Worm (Caenorhabditis elegans) whole organism, late embryonic: ENCODE results near the gene F21H7.2.

Experiments
- C08G9.2 ChIP-seq: sonication (generic microtip); optimal IDR thresholded peaks from 2 replicates; lab custom pipeline; 2016; ENCODE audit warnings: mild to moderate bottlenecking, missing genetic modification characterization, moderate library complexity, missing compliant biosample characterization
- C38D4.7 ChIP-seq: fragments of 200-800 bp; sonication (Bioruptor generic); optimal IDR thresholded peaks from 2 replicates; lab custom pipeline; 2018; ENCODE audit warnings: mild to moderate bottlenecking, missing genetic modification characterization, moderate library complexity, missing compliant biosample characterization
- Y22D7AL.16 ChIP-seq: sonication (generic microtip); optimal IDR thresholded peaks from 2 replicates; lab custom pipeline; 2016; ENCODE audit warnings: missing genetic modification characterization, missing compliant biosample characterization
- ceh-18 ChIP-seq: sonication (generic microtip); optimal IDR thresholded peaks from 2 replicates; lab custom pipeline; 2016; ENCODE audit warnings: missing genetic modification characterization, missing compliant biosample characterization
- ceh-19 ChIP-seq: fragments of 200-800 bp; sonication (Bioruptor generic); optimal IDR thresholded peaks from 2 replicates; lab custom pipeline; 2018; ENCODE audit warnings: mild to moderate bottlenecking, missing genetic modification characterization, missing compliant biosample characterization
- ceh-22 ChIP-seq: sonication (generic microtip); optimal IDR thresholded peaks from 2 replicates; lab custom pipeline; 2017; ENCODE audit warnings: missing biosample characterization, missing genetic modification characterization
- ceh-6 ChIP-seq: fragments of 200-800 bp; sonication (Bioruptor generic); optimal IDR thresholded peaks from 2 replicates; lab custom pipeline; 2018; ENCODE audit warnings: mild to moderate bottlenecking, missing genetic modification characterization, missing compliant biosample characterization
- che-1 ChIP-seq: sonication (generic microtip); optimal IDR thresholded peaks from 2 replicates; lab custom pipeline; 2016; ENCODE audit warnings: mild to moderate bottlenecking, missing genetic modification characterization, missing compliant biosample characterization
- dmd-4 ChIP-seq: sonication (generic microtip); optimal IDR thresholded peaks from 2 replicates; lab custom pipeline; 2016; ENCODE audit warnings: borderline replicate concordance, missing genetic modification characterization, missing compliant biosample characterization
- dve-1 ChIP-seq: sonication (generic microtip); optimal IDR thresholded peaks from 2 replicates; lab custom pipeline; 2017; ENCODE audit warnings: antibody characterized with exemption, mild to moderate bottlenecking, missing genetic modification characterization, missing compliant biosample characterization
- elt-2 ChIP-seq: sonication (generic microtip); optimal IDR thresholded peaks from 2 replicates; lab custom pipeline; 2016; ENCODE audit warnings: missing genetic modification reagents, missing genetic modification characterization, missing compliant biosample characterization
- elt-4 ChIP-seq: sonication (generic microtip); optimal IDR thresholded peaks from 2 replicates; lab custom pipeline; 2016; ENCODE audit warnings: missing genetic modification characterization, missing compliant biosample characterization
- ets-4 ChIP-seq: sonication (generic microtip); optimal IDR thresholded peaks from 2 replicates; lab custom pipeline; 2016; ENCODE audit warnings: missing genetic modification characterization, missing compliant biosample characterization
- eyg-1 ChIP-seq: sonication (generic microtip); optimal IDR thresholded peaks from 2 replicates; lab custom pipeline; 2016; ENCODE audit warnings: missing genotype, missing genetic modification characterization, missing compliant biosample characterization
- fax-1 ChIP-seq: sonication (generic microtip); optimal IDR thresholded peaks from 2 replicates; lab custom pipeline; 2016; ENCODE audit warnings: missing genotype, missing genetic modification characterization, missing compliant biosample characterization
- fkh-6 ChIP-seq: sonication (generic microtip); optimal IDR thresholded peaks from 2 replicates; lab custom pipeline; 2016; ENCODE audit warnings: missing genetic modification characterization, missing compliant biosample characterization
- gmeb-2 ChIP-seq: sonication (generic microtip); optimal IDR thresholded peaks from 2 replicates; lab custom pipeline; 2016; ENCODE audit warnings: missing genetic modification characterization, inconsistent platforms, missing compliant biosample characterization
- hlh-13 ChIP-seq: fragments of 200-800 bp; sonication (Bioruptor generic); optimal IDR thresholded peaks from 2 replicates; lab custom pipeline; 2018; ENCODE audit warnings: mild to moderate bottlenecking, missing genetic modification characterization, missing compliant biosample characterization
- hlh-15 ChIP-seq: sonication (generic microtip); optimal IDR thresholded peaks from 2 replicates; lab custom pipeline; 2016; ENCODE audit warnings: missing genetic modification characterization, missing compliant biosample characterization
- hlh-30 ChIP-seq: sonication (generic microtip); optimal IDR thresholded peaks from 2 replicates; lab custom pipeline; 2017; ENCODE audit warnings: antibody characterized with exemption, missing genetic modification characterization, missing compliant biosample characterization; ENCODE audit not compliant: insufficient read depth
- hlh-8 ChIP-seq: sonication (generic microtip); optimal IDR thresholded peaks from 2 replicates; lab custom pipeline; 2016; ENCODE audit warnings: missing genotype, missing genetic modification characterization, missing compliant biosample characterization
- lim-6 ChIP-seq: sonication (generic microtip); optimal IDR thresholded peaks from 2 replicates; lab custom pipeline; 2016; ENCODE audit warnings: missing genetic modification characterization, missing compliant biosample characterization
- madf-2 ChIP-seq: sonication (generic microtip); optimal IDR thresholded peaks from 2 replicates; lab custom pipeline; 2017; ENCODE audit warnings: missing genetic modification characterization, missing compliant biosample characterization
- mec-3 ChIP-seq: sonication (generic microtip); optimal IDR thresholded peaks from 2 replicates; lab custom pipeline; 2016; ENCODE audit warnings: borderline replicate concordance, missing genetic modification characterization, missing compliant biosample characterization
- nhr-11 ChIP-seq: fragments of 150-350 bp; optimal IDR thresholded peaks from 2 replicates; lab custom pipeline; 2014; ENCODE audit warnings: missing biosample characterization, missing genetic modification characterization
- pag-3 ChIP-seq: sonication (generic microtip); optimal IDR thresholded peaks from 2 replicates; lab custom pipeline; 2016; ENCODE audit warnings: missing compliant biosample characterization, missing genetic modification characterization, borderline replicate concordance
- pat-9 ChIP-seq: fragments of 200-800 bp; sonication (Bioruptor generic); optimal IDR thresholded peaks from 2 replicates; lab custom pipeline; 2018; ENCODE audit warnings: mild to moderate bottlenecking, missing genetic modification characterization, moderate library complexity, missing compliant biosample characterization
- pax-1 ChIP-seq: fragments of 150-350 bp; optimal IDR thresholded peaks from 2 replicates; lab custom pipeline; 2014; ENCODE audit warnings: missing biosample characterization, missing genetic modification characterization
- ref-2 ChIP-seq: sonication (generic microtip); optimal IDR thresholded peaks from 2 replicates; lab custom pipeline; 2016; ENCODE audit warnings: missing genetic modification characterization, missing compliant biosample characterization
- rnt-1 ChIP-seq: sonication (generic microtip); optimal IDR thresholded peaks from 2 replicates; lab custom pipeline; 2016; ENCODE audit warnings: missing genetic modification characterization, missing compliant biosample characterization
- sdc-2 ChIP-seq: sonication (generic microtip); optimal IDR thresholded peaks from 2 replicates; lab custom pipeline; 2016; ENCODE audit warnings: missing genotype, missing genetic modification characterization, missing compliant biosample characterization
- sox-4 ChIP-seq: sonication (generic microtip); optimal IDR thresholded peaks from 2 replicates; lab custom pipeline; 2017; ENCODE audit warnings: mild to moderate bottlenecking, missing genetic modification characterization, inconsistent platforms, missing compliant biosample characterization
- tbx-2 ChIP-seq: sonication (generic microtip); optimal IDR thresholded peaks from 2 replicates; lab custom pipeline; 2016; ENCODE audit warnings: missing genetic modification characterization, missing compliant biosample characterization
- tbx-7 ChIP-seq: sonication (generic microtip); optimal IDR thresholded peaks from 2 replicates; lab custom pipeline; 2016; ENCODE audit warnings: missing genotype, missing genetic modification characterization, missing compliant biosample characterization
- unc-3 ChIP-seq, 2 experiments: fragments of 200-800 bp in 1 of 2; sonication (Bioruptor generic) in 1 of 2; sonication (generic microtip) in 1 of 2; conservative IDR thresholded peaks in 1 of 2; optimal IDR thresholded peaks in 1 of 2; 2 replicates each; pipeline versions ENCODE4 v1.3.6 to Lab custom; 2016 to 2022; ENCODE audit warnings: missing compliant biosample characterization in 2 of 2, missing genetic modification characterization in 2 of 2, missing genetic modification reagents in 1 of 2
- unc-55 ChIP-seq: sonication (generic microtip); optimal IDR thresholded peaks from 2 replicates; lab custom pipeline; 2017; ENCODE audit warnings: missing biosample characterization, missing genetic modification reagents, missing genetic modification characterization
- ztf-16 ChIP-seq: sonication (generic microtip); optimal IDR thresholded peaks from 2 replicates; lab custom pipeline; 2017; ENCODE audit warnings: missing genetic modification characterization, missing compliant biosample characterization

F21H7.2 gene

ce11 chrV:16253687-16254086 lies 23.9 kb upstream of the F21H7.2 start, which contains the start of gene gcy-20:
gcy-20 (minus strand) TSS chrV:16253787.
- TF ChIP-seq lim-6 (tag; lab: Kevin White, UChicago), result no peak
- no peak for TF ChIP-seq unc-55 (GFP tag; lab: Kevin White, UChicago)
- no peak for TF ChIP-seq ref-2 (tag; lab: Kevin White, UChicago)
- no peak for TF ChIP-seq elt-2 (tag; lab: Kevin White, UChicago)
- no peak for TF ChIP-seq Y22D7AL.16
- TF ChIP-seq dve-1 (tag; lab: Kevin White, UChicago), result no peak
- TF ChIP-seq C08G9.2, result no peak
- no peak for TF ChIP-seq unc-3 (GFP tag; conservative IDR thresholded peaks at IDR 0.05; lab: Robert Waterston, UW)
- TF ChIP-seq unc-3 (tag; optimal IDR thresholded peaks at IDR 0.05; lab: Kevin White, UChicago), result no peak
- TF ChIP-seq mec-3, result no peak
- TF ChIP-seq ceh-18 (tag; lab: Kevin White, UChicago), result no peak
- no peak for TF ChIP-seq nhr-11
- TF ChIP-seq gmeb-2 (tag; lab: Kevin White, UChicago), result no peak
- no peak for TF ChIP-seq ets-4
- no peak for TF ChIP-seq pax-1
- TF ChIP-seq madf-2 (tag; lab: Kevin White, UChicago), result no peak
- no peak for TF ChIP-seq hlh-13 (GFP tag; lab: Kevin White, UChicago)
- TF ChIP-seq, all 69 proteins: peak for 0

DNA sequence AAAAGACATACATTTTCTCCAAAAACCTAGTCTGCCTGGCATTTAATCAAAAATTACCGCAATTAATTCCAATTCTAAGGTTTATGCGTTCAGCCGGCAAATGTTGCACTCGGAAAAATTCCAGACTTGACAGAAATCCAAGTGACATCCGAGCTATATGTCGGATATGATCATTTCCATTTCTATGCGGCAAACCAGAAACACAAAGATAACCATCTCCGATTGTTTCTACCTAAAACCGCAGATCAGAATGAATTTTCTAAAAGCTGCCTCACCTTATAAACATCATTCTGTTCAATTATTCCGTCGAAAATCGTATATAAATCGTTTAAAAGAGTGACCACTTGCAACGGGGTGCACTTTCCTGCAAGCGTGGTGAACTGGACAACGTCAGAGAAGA lies 19.3 kb upstream of the F21H7.2 start:
- no peak for TF ChIP-seq Y22D7AL.16
- TF ChIP-seq rnt-1, result peak; percentile 76

DNA sequence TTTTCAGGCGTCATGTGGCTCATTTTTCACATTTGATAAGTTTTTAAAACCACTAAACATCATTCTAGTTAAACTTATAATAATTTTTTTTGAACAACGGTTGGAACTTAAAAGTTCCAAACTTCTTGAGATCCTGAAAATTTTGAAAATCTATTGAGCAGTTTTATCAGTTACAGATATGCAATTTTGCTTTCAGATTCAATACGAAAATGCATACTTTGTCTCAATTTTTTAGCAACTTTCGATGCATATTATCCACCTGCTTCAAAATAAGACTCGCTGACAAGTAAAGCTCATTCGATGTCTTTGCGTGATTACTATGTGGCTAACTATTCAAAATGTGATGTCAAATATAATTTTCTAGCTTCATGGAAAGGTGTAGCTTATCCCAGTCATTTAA lies 16.8 kb upstream of the F21H7.2 start, which contains the start of gene srh-95:
Gene srh-95, plus strand, starts transcription at position 301 of the 400 bp plus-strand sequence.
- no peak for TF ChIP-seq pat-9 (tag; lab: Kevin White, UChicago)
- TF ChIP-seq tbx-2 (tag; lab: Kevin White, UChicago), result no peak
- TF ChIP-seq elt-4 (tag; lab: Kevin White, UChicago), result no peak
- TF ChIP-seq ztf-16 (tag; lab: Kevin White, UChicago), result no peak
- TF ChIP-seq pag-3 (tag; lab: Kevin White, UChicago), result no peak
- TF ChIP-seq C08G9.2, result no peak
- no peak for TF ChIP-seq fkh-6 (tag; lab: Kevin White, UChicago)
- no peak for TF ChIP-seq fax-1 (tag; lab: Kevin White, UChicago)
- TF ChIP-seq tbx-7 (tag; lab: Kevin White, UChicago), result no peak
- TF ChIP-seq C38D4.7 (GFP tag; lab: Kevin White, UChicago), result no peak

DNA sequence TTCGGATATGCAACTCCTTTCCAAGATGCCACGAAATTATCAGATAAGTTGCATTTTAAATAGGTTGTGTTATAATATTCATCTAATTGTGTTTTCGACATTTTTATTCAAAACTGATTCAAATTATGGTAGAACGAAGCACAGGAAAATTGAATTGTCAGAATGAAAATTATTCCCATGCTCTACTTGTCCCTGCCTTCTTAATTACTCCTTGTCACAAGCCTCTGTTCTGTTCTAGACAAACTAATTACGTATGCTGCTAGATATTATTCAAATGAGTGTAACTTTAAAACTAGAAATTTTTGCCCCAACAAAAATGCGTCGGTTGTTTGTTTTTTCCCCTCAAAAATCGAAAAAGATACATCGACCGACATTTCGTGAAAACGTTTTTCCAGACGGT lies 14.3 kb upstream of the F21H7.2 start, which contains the start of gene srh-104:
Gene srh-104, minus strand, starts transcription at position 101 of the 400 bp plus-strand sequence.
- TF ChIP-seq hlh-8 (tag; lab: Kevin White, UChicago) (no peak), che-1 (tag; lab: Kevin White, UChicago) (no peak), ceh-19 (GFP tag; lab: Kevin White, UChicago) (no peak), ceh-6 (GFP tag; lab: Kevin White, UChicago) (no peak), nhr-11 (no peak), hlh-15 (no peak), dmd-4 (tag; lab: Kevin White, UChicago) (no peak), pax-1 (no peak), ceh-22 (no peak), fax-1 (tag; lab: Kevin White, UChicago) (no peak), hlh-30 (no peak), sox-4 (tag; lab: Kevin White, UChicago) (no peak), eyg-1 (no peak), sdc-2 (tag; lab: Kevin White, UChicago) (no peak), ztf-16 (tag; lab: Kevin White, UChicago) (no peak)
